Worm (Caenorhabditis elegans) whole organism, L4/young adult: Measurements from ENCODE around the gene slc-25A26.

ENCODE experiments used
- W03F9.2 ChIP-seq: fragments of 150-350 bp; optimal IDR thresholded peaks from 2 replicates; lab custom pipeline; 2014; ENCODE audit warnings: missing biosample characterization, missing genetic modification characterization
- dao-5 ChIP-seq: sonication (generic microtip); optimal IDR thresholded peaks from 2 replicates; lab custom pipeline; 2016; ENCODE audit warnings: missing genotype, missing genetic modification characterization, moderate library complexity, missing compliant biosample characterization
- him-1 ChIP-seq: sonication (generic microtip); optimal IDR thresholded peaks from 2 replicates; lab custom pipeline; 2016; ENCODE audit warnings: missing genotype, missing genetic modification reagents, missing genetic modification characterization, missing compliant biosample characterization

DNA sequence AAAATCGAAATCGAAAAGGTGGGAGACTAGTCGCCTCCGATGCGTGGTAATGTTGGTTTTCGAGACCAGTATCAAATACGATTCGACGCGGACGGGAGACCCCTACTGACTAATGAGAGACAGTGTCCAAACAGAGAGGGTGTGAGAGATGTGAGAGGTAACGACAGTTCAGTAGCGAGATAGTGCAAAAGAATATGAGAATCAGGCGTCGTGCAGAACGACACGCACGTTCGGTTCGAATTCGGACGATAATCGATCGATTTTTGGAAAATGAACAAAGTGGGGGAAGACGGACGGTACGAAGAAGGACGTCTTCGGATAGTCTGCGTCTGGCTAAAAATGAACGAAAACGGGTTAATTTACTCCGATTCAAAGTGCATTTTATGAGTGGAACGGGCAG lies 8.3 kb upstream of the slc-25A26 start, which contains the start of gene D1046.16:
- TF ChIP-seq W03F9.2 (tag; lab: Kevin White, UChicago) (peak; percentile 4), him-1 (tag; lab: Kevin White, UChicago) (no peak), dao-5 (tag; lab: Kevin White, UChicago) (no peak)
